Fruit fly (Drosophila melanogaster) whole organism, adult: ENCODE measurements around the gene Drsl3.

Source experiments
- CG11617 ChIP-seq: fragments of 200-800 bp; sonication (Bioruptor generic); optimal IDR thresholded peaks from 2 replicates; lab custom pipeline; 2017; ENCODE audit warnings: mild to moderate bottlenecking, missing biosample characterization, missing genetic modification reagents, missing genetic modification characterization
- Crg-1 ChIP-seq: fragments of 200-800 bp; sonication (Bioruptor generic); optimal IDR thresholded peaks from 2 replicates; lab custom pipeline; 2016; ENCODE audit warnings: missing biosample characterization, missing genetic modification characterization
- Hr96 ChIP-seq: fragments of 200-800 bp; sonication (Bioruptor generic); optimal IDR thresholded peaks from 2 replicates; lab custom pipeline; 2016; ENCODE audit warnings: missing biosample characterization, missing genetic modification characterization
- tj ChIP-seq: fragments of 200-800 bp; sonication (Bioruptor generic); optimal IDR thresholded peaks from 3 replicates; lab custom pipeline; 2017; ENCODE audit warnings: missing biosample characterization, mild to moderate bottlenecking, missing genetic modification characterization, moderate library complexity

DNA sequence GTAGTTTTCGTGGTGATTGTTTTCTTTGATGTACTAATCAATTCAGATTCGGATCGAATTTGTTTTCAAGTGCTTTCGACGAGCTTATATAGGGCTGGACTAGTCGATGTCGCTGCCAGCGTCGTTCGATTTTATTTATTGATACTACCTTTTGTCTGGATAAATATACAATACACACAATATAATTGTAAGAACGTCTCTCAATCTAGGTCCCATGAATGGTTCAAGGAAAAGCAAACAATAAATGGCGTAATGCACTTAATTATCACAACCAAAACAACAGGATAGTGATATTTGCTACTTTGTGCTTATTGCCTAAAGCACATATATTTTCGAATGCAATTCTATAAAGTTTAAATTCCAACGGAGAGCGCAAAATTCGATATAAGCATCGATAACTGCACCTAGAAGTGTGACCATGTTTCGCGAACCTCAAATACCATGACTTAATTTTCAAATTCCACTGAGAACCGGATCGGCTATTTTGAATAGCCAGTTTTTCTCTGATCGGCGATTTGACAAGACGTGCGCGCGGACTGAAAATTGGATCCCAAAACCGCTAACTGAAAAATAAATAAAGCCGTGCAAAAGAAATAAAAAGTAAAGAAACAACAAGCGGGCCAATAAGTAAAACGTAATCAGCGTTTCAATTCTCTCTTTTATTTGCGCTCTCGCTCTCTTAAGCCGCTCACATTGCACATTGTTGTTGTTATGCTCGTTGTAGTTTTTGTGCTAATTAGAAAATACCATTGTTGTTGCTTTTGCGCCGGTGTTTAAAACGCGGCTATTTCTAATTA lies 21.8 kb downstream of the Drsl3 start, which contains the start of the genes Drsl6 and kst:
- TF ChIP-seq tj (GFP tag; lab: Kevin White, UChicago) (peak; percentile 65), Hr96 (GFP tag; lab: Kevin White, UChicago) (no peak), Crg-1 (no peak), CG11617 (no peak)
